Worm (Caenorhabditis elegans) whole organism, L3 larva: ENCODE measurements around the gene prkl-1.

Source experiments
- R02D3.7 ChIP-seq: fragments of 150-350 bp; optimal IDR thresholded peaks from 2 replicates; lab custom pipeline; 2014; ENCODE audit warnings: missing biosample characterization, missing genetic modification characterization
- ZK546.5 ChIP-seq: sonication (generic microtip); optimal IDR thresholded peaks from 2 replicates; lab custom pipeline; 2017; ENCODE audit warnings: missing biosample characterization, missing genetic modification characterization
- aly-2 ChIP-seq: fragments of 150-350 bp; optimal IDR thresholded peaks from 2 replicates; lab custom pipeline; 2014; ENCODE audit warnings: missing biosample characterization, missing genetic modification characterization
- ama-1 ChIP-seq: fragments of 150-350 bp; optimal IDR thresholded peaks from 2 replicates; lab custom pipeline; 2018
- ceh-16 ChIP-seq: sonication (generic microtip); optimal IDR thresholded peaks from 2 replicates; lab custom pipeline; 2017; ENCODE audit warnings: missing biosample characterization, missing genetic modification characterization
- ceh-28 ChIP-seq: fragments of 150-350 bp; optimal IDR thresholded peaks from 2 replicates; lab custom pipeline; 2014; ENCODE audit warnings: missing biosample characterization, missing genetic modification reagents, missing genetic modification characterization
- ceh-82 ChIP-seq: fragments of 150-350 bp; optimal IDR thresholded peaks from 2 replicates; lab custom pipeline; 2014; ENCODE audit warnings: missing biosample characterization, missing genetic modification characterization
- ceh-9 ChIP-seq: sonication (generic microtip); optimal IDR thresholded peaks from 2 replicates; lab custom pipeline; 2018; ENCODE audit warnings: missing biosample characterization, missing genetic modification characterization
- daf-12 ChIP-seq: fragments of 150-350 bp; optimal IDR thresholded peaks from 2 replicates; lab custom pipeline; 2014; ENCODE audit warnings: missing biosample characterization, missing genetic modification reagents, missing genetic modification characterization
- elt-2 ChIP-seq: sonication (generic microtip); optimal IDR thresholded peaks from 2 replicates; lab custom pipeline; 2016; ENCODE audit warnings: missing genetic modification reagents, mild to moderate bottlenecking, missing genetic modification characterization, missing compliant biosample characterization
- fkh-10 ChIP-seq: sonication (generic microtip); optimal IDR thresholded peaks from 2 replicates; lab custom pipeline; 2017; ENCODE audit warnings: missing biosample characterization, missing genetic modification reagents, missing genetic modification characterization
- fkh-2 ChIP-seq: fragments of 150-350 bp; optimal IDR thresholded peaks from 2 replicates; lab custom pipeline; 2014; ENCODE audit warnings: missing biosample characterization, missing genetic modification reagents, missing genetic modification characterization
- fos-1 ChIP-seq: fragments of 150-350 bp; optimal IDR thresholded peaks from 2 replicates; lab custom pipeline; 2014; ENCODE audit warnings: missing biosample characterization, missing genetic modification characterization
- hmg-11 ChIP-seq: sonication (generic microtip); optimal IDR thresholded peaks from 2 replicates; lab custom pipeline; 2016; ENCODE audit warnings: missing genetic modification characterization, missing compliant biosample characterization
- lin-39 ChIP-seq: fragments of 150-350 bp; optimal IDR thresholded peaks from 2 replicates; lab custom pipeline; 2018; ENCODE audit warnings: missing biosample characterization, missing genetic modification reagents, missing genetic modification characterization
- lsy-12 ChIP-seq: sonication (generic microtip); optimal IDR thresholded peaks from 2 replicates; lab custom pipeline; 2016; ENCODE audit warnings: mild to moderate bottlenecking, missing genetic modification characterization, missing compliant biosample characterization
- mdl-1 ChIP-seq: fragments of 150-350 bp; optimal IDR thresholded peaks from 2 replicates; lab custom pipeline; 2014; ENCODE audit warnings: missing biosample characterization, missing genetic modification characterization
- nfya-1 ChIP-seq: sonication (generic microtip); optimal IDR thresholded peaks from 2 replicates; lab custom pipeline; 2017; ENCODE audit warnings: missing genetic modification characterization, mild to moderate bottlenecking, missing compliant biosample characterization, antibody characterized with exemption, moderate library complexity; ENCODE audit not compliant: insufficient read depth
- nhr-12 ChIP-seq: fragments of 150-350 bp; optimal IDR thresholded peaks from 2 replicates; lab custom pipeline; 2014; ENCODE audit warnings: missing biosample characterization, missing genetic modification characterization
- nhr-23 ChIP-seq: fragments of 150-350 bp; optimal IDR thresholded peaks from 2 replicates; lab custom pipeline; 2014; ENCODE audit warnings: missing biosample characterization, missing genetic modification reagents, missing genetic modification characterization
- nhr-25 ChIP-seq: sonication (generic microtip); optimal IDR thresholded peaks from 2 replicates; lab custom pipeline; 2017; ENCODE audit warnings: missing biosample characterization, missing genetic modification characterization
- nhr-28 ChIP-seq: fragments of 150-350 bp; optimal IDR thresholded peaks from 2 replicates; lab custom pipeline; 2014; ENCODE audit warnings: missing biosample characterization, missing genetic modification characterization
- nhr-43 ChIP-seq: sonication (generic microtip); optimal IDR thresholded peaks from 2 replicates; lab custom pipeline; 2016; ENCODE audit warnings: mild to moderate bottlenecking, missing genetic modification characterization, missing compliant biosample characterization; ENCODE audit not compliant: poor library complexity, severe bottlenecking
- nhr-67 ChIP-seq: fragments of 150-350 bp; optimal IDR thresholded peaks from 2 replicates; lab custom pipeline; 2014; ENCODE audit warnings: missing biosample characterization, missing genetic modification characterization
- nhr-76 ChIP-seq: fragments of 150-350 bp; sonication (generic microtip); optimal IDR thresholded peaks from 5 replicates; lab custom pipeline; 2014; ENCODE audit warnings: missing biosample characterization, missing genetic modification characterization
- pha-4 ChIP-seq: fragments of 150-350 bp; optimal IDR thresholded peaks from 2 replicates; lab custom pipeline; 2014; ENCODE audit warnings: missing biosample characterization, missing genetic modification reagents, missing genetic modification characterization
- pqm-1 ChIP-seq: fragments of 150-350 bp; optimal IDR thresholded peaks from 2 replicates; lab custom pipeline; 2017; ENCODE audit warnings: missing biosample characterization, missing genetic modification characterization, inconsistent platforms
- sea-2 ChIP-seq: fragments of 150-350 bp; sonication (generic microtip); optimal IDR thresholded peaks from 4 replicates; lab custom pipeline; 2014; ENCODE audit warnings: missing biosample characterization, missing genetic modification reagents, missing genetic modification characterization
- snpc-4 ChIP-seq: fragments of 150-350 bp; optimal IDR thresholded peaks from 2 replicates; lab custom pipeline; 2014; ENCODE audit warnings: missing biosample characterization, missing genetic modification characterization
- unc-39 ChIP-seq: sonication (generic microtip); optimal IDR thresholded peaks from 4 replicates; lab custom pipeline; 2017; ENCODE audit warnings: missing biosample characterization, missing genetic modification characterization
- unc-62 ChIP-seq: fragments of 150-350 bp; sonication (generic microtip); optimal IDR thresholded peaks from 4 replicates; lab custom pipeline; 2014; ENCODE audit warnings: missing biosample characterization, missing genetic modification reagents, missing genetic modification characterization
- zag-1 ChIP-seq: fragments of 150-350 bp; optimal IDR thresholded peaks from 2 replicates; lab custom pipeline; 2014; ENCODE audit warnings: missing biosample characterization, missing genetic modification characterization
- ztf-11 ChIP-seq: fragments of 150-350 bp; optimal IDR thresholded peaks from 2 replicates; lab custom pipeline; 2014; ENCODE audit warnings: missing biosample characterization, missing genetic modification characterization
- ztf-4 ChIP-seq: fragments of 150-350 bp; optimal IDR thresholded peaks from 2 replicates; lab custom pipeline; 2014; ENCODE audit warnings: missing biosample characterization, missing genetic modification characterization

Gene prkl-1

DNA sequence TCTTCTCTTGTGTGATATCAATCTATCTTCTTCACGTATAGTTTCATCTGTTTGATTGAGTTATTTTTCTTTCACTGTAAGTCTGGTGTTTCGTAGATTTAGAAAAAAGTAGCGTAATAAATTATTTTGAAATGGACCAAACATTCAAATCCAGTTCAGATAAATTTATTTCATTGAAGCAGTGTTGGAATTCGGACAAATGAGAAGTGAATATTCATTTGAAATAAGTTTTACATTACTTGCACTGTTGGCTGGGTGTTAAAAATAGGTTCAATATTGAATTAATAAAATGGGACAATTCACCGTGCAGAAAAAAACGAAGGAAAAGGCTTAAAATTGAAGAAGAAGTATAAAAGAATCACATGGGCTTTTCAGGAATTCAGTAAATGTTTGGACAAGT, 8.1 kb downstream of the prkl-1 start:
- TF ChIP-seq hmg-11 (tag; lab: Kevin White, UChicago) (no peak), lin-39 (tag; lab: Kevin White, UChicago) (no peak), pqm-1 (no peak), zag-1 (tag; lab: Kevin White, UChicago) (no peak), ZK546.5 (tag; lab: Kevin White, UChicago) (no peak), nhr-43 (no peak), unc-39 (tag; lab: Kevin White, UChicago) (no peak), nhr-28 (tag; lab: Kevin White, UChicago) (no peak), mdl-1 (tag; lab: Kevin White, UChicago) (no peak), ceh-9 (no peak), ceh-28 (tag; lab: Kevin White, UChicago) (no peak), elt-2 (tag; lab: Kevin White, UChicago) (no peak), ztf-4 (tag; lab: Kevin White, UChicago) (no peak), nhr-23 (tag; lab: Kevin White, UChicago) (no peak), fos-1 (tag; lab: Kevin White, UChicago) (no peak), daf-12 (tag; lab: Kevin White, UChicago) (no peak), nhr-76 (tag; lab: Kevin White, UChicago) (no peak), ztf-11 (tag; lab: Kevin White, UChicago) (no peak), nhr-67 (tag; lab: Kevin White, UChicago) (no peak)

ce11 chrIV:6977089-6977558, 9.6 kb downstream of the prkl-1 start, which contains the start of the genes pgl-1 and him-3:
Gene pgl-1 (minus strand): TSS chrIV:6977318.
Gene him-3 (plus strand): TSS chrIV:6977508.
- no peak for TF ChIP-seq nfya-1 (tag; lab: Kevin White, UChicago)

ce11 chrIV:6974162-6974938, 12.4 kb downstream of the prkl-1 start:
- no peak for TF ChIP-seq ceh-9
- TF ChIP-seq nhr-43, result no peak
- TF ChIP-seq sea-2 (GFP tag; lab: Kevin White, UChicago), result no peak
- no peak for TF ChIP-seq ceh-28 (tag; lab: Kevin White, UChicago)
- TF ChIP-seq ceh-16 (tag; lab: Kevin White, UChicago), result no peak
- TF ChIP-seq nhr-76 (tag; lab: Kevin White, UChicago), result no peak
- no peak for TF ChIP-seq fos-1 (tag; lab: Kevin White, UChicago)
- TF ChIP-seq nhr-23 (tag; lab: Kevin White, UChicago), result no peak
- no peak for TF ChIP-seq aly-2 (tag; lab: Kevin White, UChicago)
- TF ChIP-seq nhr-25, result no peak
- TF ChIP-seq nhr-12 (tag; lab: Kevin White, UChicago), result no peak
- no peak for TF ChIP-seq fkh-2 (tag; lab: Kevin White, UChicago)
- no peak for TF ChIP-seq ZK546.5 (tag; lab: Kevin White, UChicago)
- TF ChIP-seq snpc-4 (tag; lab: Kevin White, UChicago), result no peak
- no peak for TF ChIP-seq lsy-12
- no peak for TF ChIP-seq unc-39 (tag; lab: Kevin White, UChicago)
- no peak for TF ChIP-seq pha-4 (tag; lab: Kevin White, UChicago)
- TF ChIP-seq, all 47 proteins: peak for 0

ce11 chrIV:6972427-6972826, 14.3 kb downstream of the prkl-1 start, which contains the start of gene nhr-249:
Gene nhr-249 (minus strand): TSS chrIV:6972527.
- TF ChIP-seq lin-39 (tag; lab: Kevin White, UChicago) (no peak), fkh-10 (GFP tag; lab: Kevin White, UChicago) (no peak), R02D3.7 (tag; lab: Kevin White, UChicago) (no peak), nhr-12 (tag; lab: Kevin White, UChicago) (no peak), ceh-16 (tag; lab: Kevin White, UChicago) (no peak), ama-1 (lab: Kevin White, UChicago) (no peak), nhr-67 (tag; lab: Kevin White, UChicago) (no peak), unc-62 (GFP tag; lab: Kevin White, UChicago) (no peak), daf-12 (tag; lab: Kevin White, UChicago) (no peak), pqm-1 (no peak), hmg-11 (tag; lab: Kevin White, UChicago) (no peak), nhr-25 (no peak), mdl-1 (tag; lab: Kevin White, UChicago) (no peak), ceh-82 (tag; lab: Kevin White, UChicago) (no peak), aly-2 (tag; lab: Kevin White, UChicago) (no peak), ZK546.5 (tag; lab: Kevin White, UChicago) (no peak)
